Worm (Caenorhabditis elegans) whole organism, young adult: ENCODE measurements around the gene hpo-10.

Source experiments
- F57C9.4 ChIP-seq: sonication (generic microtip); optimal IDR thresholded peaks from 2 replicates; lab custom pipeline; 2017; ENCODE audit warnings: mild to moderate bottlenecking, missing genetic modification characterization, missing compliant biosample characterization
- K12H6.12 ChIP-seq: fragments of 200-800 bp; sonication (Bioruptor generic); optimal IDR thresholded peaks from 2 replicates; lab custom pipeline; 2018; ENCODE audit warnings: mild to moderate bottlenecking, missing genetic modification characterization, missing compliant biosample characterization
- die-1 ChIP-seq: sonication (generic microtip); optimal IDR thresholded peaks from 2 replicates; lab custom pipeline; 2016; ENCODE audit warnings: missing genotype, mild to moderate bottlenecking, missing genetic modification characterization, missing compliant biosample characterization
- hrde-1 ChIP-seq: sonication (generic microtip); optimal IDR thresholded peaks from 2 replicates; lab custom pipeline; 2016; ENCODE audit warnings: missing genetic modification characterization, mild to moderate bottlenecking, missing compliant biosample characterization, moderate library complexity, missing genotype, missing genetic modification reagents, borderline replicate concordance
- sea-2 ChIP-seq: fragments of 200-800 bp; sonication (Bioruptor generic); IDR thresholded peaks from 2 replicates; pipeline ENCODE4 v1.3.6; 2022; ENCODE audit warnings: missing genetic modification characterization, missing compliant biosample characterization
- tbx-9 ChIP-seq: sonication (generic microtip); optimal IDR thresholded peaks from 2 replicates; lab custom pipeline; 2016; ENCODE audit warnings: borderline replicate concordance, missing genetic modification characterization, inconsistent platforms, missing compliant biosample characterization
- unc-130 ChIP-seq: sonication (generic microtip); optimal IDR thresholded peaks from 2 replicates; lab custom pipeline; 2016; ENCODE audit warnings: missing genetic modification reagents, missing genetic modification characterization, missing compliant biosample characterization
- ztf-22 ChIP-seq: fragments of 200-800 bp; sonication (Bioruptor generic); optimal IDR thresholded peaks from 2 replicates; lab custom pipeline; 2018; ENCODE audit warnings: mild to moderate bottlenecking, missing genetic modification characterization, moderate library complexity, missing compliant biosample characterization

- TF ChIP-seq F57C9.4 (tag; lab: Kevin White, UChicago) (no peak), K12H6.12 (tag; lab: Kevin White, UChicago) (no peak), sea-2 (GFP tag; lab: Robert Waterston, UW) (no peak), tbx-9 (tag; lab: Kevin White, UChicago) (no peak), ztf-22 (GFP tag; lab: Kevin White, UChicago) (no peak), die-1 (tag; lab: Kevin White, UChicago) (no peak), hrde-1 (no peak), unc-130 (GFP tag; lab: Kevin White, UChicago) (no peak)
Measured at ce11 chrIII:5878215-5878614, 1.1 kb upstream of the hpo-10 start, which contains the start of the genes mig-21 and F01F1.2.
